Fruit fly (Drosophila melanogaster) whole organism, prepupa: ENCODE results near the gene CSN6.
A peak's percentile ranks its signal among the peaks of the same experiment; 100 is the strongest.

Experiments
- Blimp-1 ChIP-seq: fragments of 200-800 bp; sonication (Bioruptor generic); optimal IDR thresholded peaks from 3 replicates; lab custom pipeline; 2017; ENCODE audit warnings: missing biosample characterization, missing genetic modification characterization, mild to moderate bottlenecking, moderate library complexity, missing genetic modification reagents
- CG10669 ChIP-seq: fragments of 200-800 bp; sonication (Bioruptor generic); optimal IDR thresholded peaks from 3 replicates; lab custom pipeline; 2018; ENCODE audit warnings: missing biosample characterization, mild to moderate bottlenecking, missing genetic modification characterization, moderate library complexity
- CG11762 ChIP-seq: fragments of 200-800 bp; sonication (Bioruptor generic); optimal IDR thresholded peaks from 3 replicates; lab custom pipeline; 2016; ENCODE audit warnings: missing biosample characterization, missing genetic modification characterization; ENCODE audit not compliant: insufficient read depth
- CG11902 ChIP-seq: fragments of 200-800 bp; sonication (Bioruptor generic); optimal IDR thresholded peaks from 3 replicates; lab custom pipeline; 2016; ENCODE audit warnings: missing biosample characterization, missing genetic modification characterization
- CG15336 ChIP-seq: fragments of 200-800 bp; sonication (Bioruptor generic); IDR thresholded peaks from 2 replicates; pipeline ENCODE4 v1.3.6; 2022; ENCODE audit warnings: missing biosample characterization, missing genetic modification characterization
- CG16779 ChIP-seq: fragments of 200-800 bp; sonication (Bioruptor generic); optimal IDR thresholded peaks from 3 replicates; lab custom pipeline; 2017; ENCODE audit warnings: missing biosample characterization, mild to moderate bottlenecking, missing genetic modification characterization
- CG31627 ChIP-seq: fragments of 200-800 bp; sonication (Bioruptor generic); optimal IDR thresholded peaks from 3 replicates; lab custom pipeline; 2016; ENCODE audit warnings: missing biosample characterization, missing genetic modification characterization
- CG32006 ChIP-seq: fragments of 200-800 bp; sonication (Bioruptor generic); optimal IDR thresholded peaks from 3 replicates; lab custom pipeline; 2017; ENCODE audit warnings: missing biosample characterization, mild to moderate bottlenecking, missing genetic modification characterization
- CG3919 ChIP-seq: fragments of 200-800 bp; sonication (Bioruptor generic); optimal IDR thresholded peaks from 3 replicates; lab custom pipeline; 2016; ENCODE audit warnings: missing biosample characterization, missing genetic modification characterization
- CG4318 ChIP-seq: fragments of 200-800 bp; sonication (Bioruptor generic); optimal IDR thresholded peaks from 3 replicates; lab custom pipeline; 2017; ENCODE audit warnings: missing biosample characterization, mild to moderate bottlenecking, missing genetic modification characterization
- CG6276 ChIP-seq: fragments of 200-800 bp; sonication (Bioruptor generic); optimal IDR thresholded peaks from 2 replicates; lab custom pipeline; 2017; ENCODE audit warnings: missing biosample characterization, mild to moderate bottlenecking, missing genetic modification characterization
- CG6792 ChIP-seq: fragments of 200-800 bp; sonication (Bioruptor generic); optimal IDR thresholded peaks from 3 replicates; lab custom pipeline; 2016; ENCODE audit warnings: missing biosample characterization, missing genetic modification characterization
- CG6808 ChIP-seq: fragments of 200-800 bp; sonication (Bioruptor generic); optimal IDR thresholded peaks from 3 replicates; lab custom pipeline; 2017; ENCODE audit warnings: missing biosample characterization, missing genetic modification characterization, mild to moderate bottlenecking, moderate library complexity, missing genetic modification reagents
- CG7368 ChIP-seq: fragments of 200-800 bp; sonication (Bioruptor generic); optimal IDR thresholded peaks from 3 replicates; lab custom pipeline; 2016; ENCODE audit warnings: missing biosample characterization, missing genetic modification characterization
- CG8319 ChIP-seq: fragments of 200-800 bp; sonication (Bioruptor generic); optimal IDR thresholded peaks from 3 replicates; lab custom pipeline; 2016; ENCODE audit warnings: missing biosample characterization, missing genetic modification characterization
- CG8632 ChIP-seq: fragments of 200-800 bp; sonication (Bioruptor generic); optimal IDR thresholded peaks from 3 replicates; lab custom pipeline; 2016; ENCODE audit warnings: missing biosample characterization, missing genetic modification characterization
- Eip75B ChIP-seq: fragments of 200-800 bp; sonication (Bioruptor generic); optimal IDR thresholded peaks from 3 replicates; lab custom pipeline; 2016; ENCODE audit warnings: missing biosample characterization, missing genetic modification characterization
- Eip78C ChIP-seq: fragments of 200-800 bp; sonication (Bioruptor generic); peaks from one replicate; lab custom pipeline; 2016; ENCODE audit warnings: missing biosample characterization, missing genetic modification characterization
- Eip93F ChIP-seq: fragments of 200-800 bp; sonication (Bioruptor generic); optimal IDR thresholded peaks from 2 replicates; lab custom pipeline; 2016; ENCODE audit warnings: missing biosample characterization, mild to moderate bottlenecking, missing genetic modification characterization
- Ets21C ChIP-seq: fragments of 200-800 bp; sonication (Bioruptor generic); optimal IDR thresholded peaks from 3 replicates; lab custom pipeline; 2016; ENCODE audit warnings: missing biosample characterization, missing genetic modification characterization
- Ets96B ChIP-seq: fragments of 200-800 bp; optimal IDR thresholded peaks from 2 replicates; lab custom pipeline; 2019; ENCODE audit warnings: missing biosample characterization, mild to moderate bottlenecking, missing genetic modification characterization, moderate library complexity
- Gug ChIP-seq: fragments of 200-800 bp; sonication (Bioruptor generic); IDR thresholded peaks from 2 replicates; pipeline ENCODE4 v1.3.6; 2022; ENCODE audit warnings: missing biosample characterization, missing genetic modification characterization
- Hr38 ChIP-seq: sonication (Bioruptor generic); optimal IDR thresholded peaks from 2 replicates; lab custom pipeline; 2016; ENCODE audit warnings: missing biosample characterization, missing genetic modification characterization
- Hr39 ChIP-seq: fragments of 200-800 bp; sonication (Bioruptor generic); optimal IDR thresholded peaks from 2 replicates; lab custom pipeline; 2016; ENCODE audit warnings: missing biosample characterization, missing genetic modification characterization
- Hr4 ChIP-seq: fragments of 200-800 bp; sonication (Bioruptor generic); optimal IDR thresholded peaks from 3 replicates; lab custom pipeline; 2016; ENCODE audit warnings: missing biosample characterization, missing genetic modification characterization
- Lpt ChIP-seq: fragments of 200-800 bp; sonication (Bioruptor generic); optimal IDR thresholded peaks from 3 replicates; lab custom pipeline; 2016; ENCODE audit warnings: missing biosample characterization, missing genetic modification characterization
- Met ChIP-seq: fragments of 200-800 bp; sonication (Bioruptor generic); optimal IDR thresholded peaks from 3 replicates; lab custom pipeline; 2016; ENCODE audit warnings: missing biosample characterization, missing genetic modification characterization
- Sox102F ChIP-seq: fragments of 200-800 bp; sonication (Bioruptor generic); optimal IDR thresholded peaks from 2 replicates; lab custom pipeline; 2016; ENCODE audit warnings: missing biosample characterization, mild to moderate bottlenecking, missing genetic modification characterization
- Sox14 ChIP-seq: fragments of 200-800 bp; sonication (Bioruptor generic); optimal IDR thresholded peaks from 3 replicates; lab custom pipeline; 2016; ENCODE audit warnings: missing biosample characterization, missing genetic modification characterization
- Sox15 ChIP-seq: fragments of 200-800 bp; sonication (Bioruptor generic); optimal IDR thresholded peaks from 3 replicates; lab custom pipeline; 2016; ENCODE audit warnings: missing biosample characterization, missing genetic modification characterization
- achi ChIP-seq: fragments of 200-800 bp; sonication (Bioruptor generic); optimal IDR thresholded peaks from 3 replicates; lab custom pipeline; 2016; ENCODE audit warnings: missing biosample characterization, missing genetic modification characterization
- cyc ChIP-seq: fragments of 200-800 bp; sonication (Bioruptor generic); optimal IDR thresholded peaks from 3 replicates; lab custom pipeline; 2016; ENCODE audit warnings: missing biosample characterization, missing genetic modification characterization
- dac ChIP-seq: fragments of 200-800 bp; sonication (Bioruptor generic); optimal IDR thresholded peaks from 2 replicates; lab custom pipeline; 2017; ENCODE audit warnings: missing biosample characterization, mild to moderate bottlenecking, missing genetic modification characterization
- dsx ChIP-seq: fragments of 200-800 bp; optimal IDR thresholded peaks from 3 replicates; lab custom pipeline; 2019; ENCODE audit warnings: missing biosample characterization, mild to moderate bottlenecking, missing genetic modification characterization, moderate library complexity; ENCODE audit not compliant: poor library complexity, severe bottlenecking
- eg ChIP-seq: fragments of 200-800 bp; sonication (Bioruptor generic); IDR thresholded peaks from 3 replicates; pipeline ENCODE4 v1.3.6; 2022; ENCODE audit warnings: missing biosample characterization, missing genetic modification characterization
- esn ChIP-seq: fragments of 200-800 bp; sonication (Bioruptor generic); optimal IDR thresholded peaks from 2 replicates; lab custom pipeline; 2016; ENCODE audit warnings: missing biosample characterization, mild to moderate bottlenecking, missing genetic modification characterization, moderate library complexity
- fd59A ChIP-seq: fragments of 200-800 bp; sonication (Bioruptor generic); optimal IDR thresholded peaks from 2 replicates; lab custom pipeline; 2017; ENCODE audit warnings: missing biosample characterization, mild to moderate bottlenecking, missing genetic modification characterization, missing genetic modification reagents
- fd85E ChIP-seq: fragments of 200-800 bp; sonication (Bioruptor generic); optimal IDR thresholded peaks from 3 replicates; lab custom pipeline; 2016; ENCODE audit warnings: missing biosample characterization, missing genetic modification characterization
- fkh ChIP-seq: fragments of 200-800 bp; sonication (Bioruptor generic); optimal IDR thresholded peaks from 3 replicates; lab custom pipeline; 2017; ENCODE audit warnings: missing biosample characterization, mild to moderate bottlenecking, missing genetic modification characterization, moderate library complexity
- lz ChIP-seq: fragments of 200-800 bp; sonication (Bioruptor generic); optimal IDR thresholded peaks from 3 replicates; lab custom pipeline; 2016; ENCODE audit warnings: missing biosample characterization, missing genetic modification characterization
- net ChIP-seq: fragments of 200-800 bp; sonication (Bioruptor generic); optimal IDR thresholded peaks from 3 replicates; lab custom pipeline; 2016; ENCODE audit warnings: missing biosample characterization, missing genetic modification characterization
- pdm3 ChIP-seq: fragments of 200-800 bp; sonication (Bioruptor generic); optimal IDR thresholded peaks from 3 replicates; lab custom pipeline; 2016; ENCODE audit warnings: missing biosample characterization, missing genetic modification characterization
- salr ChIP-seq, 2 experiments: fragments of 200-800 bp; sonication (Bioruptor generic); optimal IDR thresholded peaks; 3 replicates each; lab custom pipeline; 2016 to 2018; ENCODE audit warnings: missing biosample characterization in 2 of 2, missing genetic modification characterization in 2 of 2, mild to moderate bottlenecking in 1 of 2
- spab ChIP-seq: fragments of 200-800 bp; sonication (Bioruptor generic); optimal IDR thresholded peaks from 2 replicates; lab custom pipeline; 2017; ENCODE audit warnings: missing biosample characterization, mild to moderate bottlenecking, missing genetic modification characterization, missing genetic modification reagents
- ss ChIP-seq, 2 experiments: fragments of 200-800 bp; sonication (Bioruptor generic); optimal IDR thresholded peaks; 2 replicates in 1 of 2; 3 replicates in 1 of 2; lab custom pipeline; 2017 to 2018; ENCODE audit warnings: mild to moderate bottlenecking in 2 of 2, missing biosample characterization in 2 of 2, missing genetic modification characterization in 2 of 2, moderate library complexity in 1 of 2
- svp ChIP-seq: fragments of 200-800 bp; sonication (Bioruptor generic); peaks from one replicate; lab custom pipeline; 2016; ENCODE audit warnings: missing biosample characterization, missing genetic modification characterization
- topi ChIP-seq: fragments of 200-800 bp; sonication (Bioruptor generic); optimal IDR thresholded peaks from 3 replicates; lab custom pipeline; 2016; ENCODE audit warnings: missing biosample characterization, missing genetic modification characterization

Gene CSN6

dm6 chr3R:22536504-22537423, 43.8 kb upstream of the CSN6 start (continued):
- TF ChIP-seq fd85E (GFP tag; lab: Kevin White, UChicago) (peak; percentile 3), Gug (GFP tag; lab: Robert Waterston, UW) (no peak), Ets96B (peak; percentile 85), CG8632 (peak; percentile 74), Hr4 (GFP tag; lab: Kevin White, UChicago) (peak; percentile 18), CG10669 (peak; percentile 79), CG11762 (GFP tag; lab: Kevin White, UChicago) (peak; percentile 58), fkh (GFP tag; lab: Kevin White, UChicago) (no peak), CG31627 (peak; percentile 28), Ets21C (no peak)

- no peak for TF ChIP-seq ss (GFP tag; optimal IDR thresholded peaks at IDR 0.05; lab: Kevin White, UChicago)
- peak; percentile 41 for TF ChIP-seq topi
- no peak for TF ChIP-seq eg
- no peak for TF ChIP-seq Hr38 (GFP tag; lab: Kevin White, UChicago)
- TF ChIP-seq svp (GFP tag; lab: Kevin White, UChicago): peak; percentile 46
- TF ChIP-seq achi (GFP tag; lab: Kevin White, UChicago): peak; percentile 25
- TF ChIP-seq Blimp-1 (GFP tag; lab: Kevin White, UChicago): no peak
- no peak for TF ChIP-seq CG6276 (GFP tag; lab: Kevin White, UChicago)
- TF ChIP-seq Sox15: no peak
- TF ChIP-seq CG7368 (GFP tag; lab: Kevin White, UChicago): no peak
- TF ChIP-seq fd59A (GFP tag; lab: Kevin White, UChicago): no peak
- TF ChIP-seq fkh (GFP tag; lab: Kevin White, UChicago): no peak
- peak; percentile 28 for TF ChIP-seq lz
- TF ChIP-seq CG4318 (GFP tag; lab: Kevin White, UChicago): no peak
- TF ChIP-seq CG6792 (GFP tag; lab: Kevin White, UChicago): peak; percentile 38
- no peak for TF ChIP-seq CG15336 (GFP tag; lab: Robert Waterston, UW)
- TF ChIP-seq Sox102F (GFP tag; lab: Kevin White, UChicago): no peak
- peak; percentile 16 for TF ChIP-seq CG6808 (GFP tag; lab: Kevin White, UChicago)
- TF ChIP-seq esn: peak; percentile 43
- peak; percentile 49 for TF ChIP-seq CG8632
- TF ChIP-seq net (GFP tag; lab: Kevin White, UChicago): no peak
- TF ChIP-seq Hr4 (GFP tag; lab: Kevin White, UChicago): no peak
- no peak for TF ChIP-seq Ets21C
- TF ChIP-seq CG3919 (GFP tag; lab: Kevin White, UChicago): peak; percentile 18
- TF ChIP-seq Sox14: peak; percentile 6
- peak; percentile 43 for TF ChIP-seq Eip75B (GFP tag; lab: Kevin White, UChicago)
- TF ChIP-seq fd85E (GFP tag; lab: Kevin White, UChicago): no peak
- TF ChIP-seq cyc (GFP tag; lab: Kevin White, UChicago): no peak
- TF ChIP-seq Gug (GFP tag; lab: Robert Waterston, UW): no peak
- no peak for TF ChIP-seq spab (GFP tag; lab: Kevin White, UChicago)
- TF ChIP-seq Hr39 (GFP tag; lab: Kevin White, UChicago): no peak
- TF ChIP-seq CG32006 (GFP tag; lab: Kevin White, UChicago): no peak
- TF ChIP-seq Eip78C: peak; percentile 82
- TF ChIP-seq CG16779 (tag; lab: Kevin White, UChicago): no peak
- TF ChIP-seq Met (GFP tag; lab: Kevin White, UChicago): peak; percentile 21
- peak; percentile 36 for TF ChIP-seq CG8319
- no peak for TF ChIP-seq Lpt (GFP tag; lab: Kevin White, UChicago)
- no peak for TF ChIP-seq dac (GFP tag; lab: Kevin White, UChicago)
- no peak for TF ChIP-seq dsx (GFP tag; lab: Kevin White, UChicago)
- TF ChIP-seq salr (GFP tag; optimal IDR thresholded peaks at IDR 0.05; lab: Kevin White, UChicago): no peak
- no peak for TF ChIP-seq CG31627
- TF ChIP-seq CG11902 (GFP tag; lab: Kevin White, UChicago): peak; percentile 25
- TF ChIP-seq Eip93F (GFP tag; lab: Kevin White, UChicago): no peak
- peak; percentile 28 for TF ChIP-seq CG10669
- peak; percentile 35 for TF ChIP-seq pdm3 (GFP tag; lab: Kevin White, UChicago)
Measured at dm6 chr3R:22538877-22539276, 41.7 kb upstream of the CSN6 start.
